Fruit fly (Drosophila melanogaster) Kc167 (cell line): Measurements from ENCODE around the gene dmrt11E.

Experiments
- Myc ChIP-seq: fragments of >200 bp; optimal IDR thresholded peaks from 2 replicates; lab custom pipeline; 2017; ENCODE audit warnings: missing external identifiers
- Sin3A ChIP-seq: fragments of >200 bp; optimal IDR thresholded peaks from 2 replicates; lab custom pipeline; 2018; ENCODE audit warnings: missing external identifiers
- h ChIP-seq: fragments of >200 bp; optimal IDR thresholded peaks from 3 replicates; lab custom pipeline; 2018; ENCODE audit warnings: missing external identifiers
- insv ChIP-seq: fragments of >200 bp; optimal IDR thresholded peaks from 3 replicates; lab custom pipeline; 2018; ENCODE audit warnings: missing external identifiers
- psq ChIP-seq: fragments of >200 bp; optimal IDR thresholded peaks from 2 replicates; lab custom pipeline; 2017; ENCODE audit warnings: missing external identifiers
- ttk ChIP-seq: sonication (Bioruptor generic); optimal IDR thresholded peaks from 2 replicates; lab custom pipeline; 2017; ENCODE audit warnings: missing external identifiers

dmrt11E gene

dm6 chrX:13403962-13404830, 36.2 kb downstream of the dmrt11E start, which contains the start of gene GstT4:
Gene GstT4 (plus strand): TSS chrX:13404749.
- TF ChIP-seq insv (lab: Kevin White, UChicago) (no peak), psq (lab: Kevin White, UChicago) (peak; percentile 73)

dm6 chrX:13406293-13406692, 38.3 kb downstream of the dmrt11E start:
- TF ChIP-seq ttk (lab: Kevin White, UChicago), result no peak
- no peak for TF ChIP-seq psq (lab: Kevin White, UChicago)
- no peak for TF ChIP-seq Sin3A (lab: Kevin White, UChicago)
- TF ChIP-seq insv (lab: Kevin White, UChicago), result no peak
- no peak for TF ChIP-seq h (lab: Kevin White, UChicago)
- TF ChIP-seq Myc (lab: Kevin White, UChicago), result no peak

- TF ChIP-seq Myc (lab: Kevin White, UChicago), result no peak
- TF ChIP-seq psq (lab: Kevin White, UChicago), result no peak
- TF ChIP-seq insv (lab: Kevin White, UChicago), result no peak
- no peak for TF ChIP-seq Sin3A (lab: Kevin White, UChicago)
- TF ChIP-seq h (lab: Kevin White, UChicago), result no peak
- TF ChIP-seq ttk (lab: Kevin White, UChicago), result no peak
Observed at dm6 chrX:13407673-13408072, 39.7 kb downstream of the dmrt11E start.

DNA sequence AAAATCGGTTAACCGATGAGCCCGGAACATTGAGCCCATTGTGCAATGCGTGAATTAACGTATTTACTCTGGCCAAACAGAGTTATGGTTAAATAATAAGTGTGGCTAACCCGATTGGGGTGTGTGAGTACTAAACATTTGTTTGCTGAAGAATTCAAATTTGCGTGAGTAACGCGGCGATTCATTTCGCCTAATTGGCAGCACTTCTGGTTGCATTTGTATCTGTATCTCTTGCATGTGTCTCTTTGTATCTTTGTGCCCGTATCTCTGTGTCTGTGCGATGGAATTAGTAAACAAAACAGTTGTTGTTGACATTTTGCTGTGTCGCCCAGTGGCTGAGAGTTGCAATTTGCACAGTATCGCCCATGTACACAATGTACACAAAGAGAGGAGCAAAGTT, 42.9 kb downstream of the dmrt11E start:
- TF ChIP-seq insv (lab: Kevin White, UChicago) (no peak), psq (lab: Kevin White, UChicago) (no peak), ttk (lab: Kevin White, UChicago) (no peak), Myc (lab: Kevin White, UChicago) (no peak), Sin3A (lab: Kevin White, UChicago) (no peak), h (lab: Kevin White, UChicago) (no peak)

dm6 chrX:13411376-13411973, 43.5 kb downstream of the dmrt11E start:
- TF ChIP-seq insv (lab: Kevin White, UChicago) (no peak), Myc (lab: Kevin White, UChicago) (no peak), Sin3A (lab: Kevin White, UChicago) (no peak)

DNA sequence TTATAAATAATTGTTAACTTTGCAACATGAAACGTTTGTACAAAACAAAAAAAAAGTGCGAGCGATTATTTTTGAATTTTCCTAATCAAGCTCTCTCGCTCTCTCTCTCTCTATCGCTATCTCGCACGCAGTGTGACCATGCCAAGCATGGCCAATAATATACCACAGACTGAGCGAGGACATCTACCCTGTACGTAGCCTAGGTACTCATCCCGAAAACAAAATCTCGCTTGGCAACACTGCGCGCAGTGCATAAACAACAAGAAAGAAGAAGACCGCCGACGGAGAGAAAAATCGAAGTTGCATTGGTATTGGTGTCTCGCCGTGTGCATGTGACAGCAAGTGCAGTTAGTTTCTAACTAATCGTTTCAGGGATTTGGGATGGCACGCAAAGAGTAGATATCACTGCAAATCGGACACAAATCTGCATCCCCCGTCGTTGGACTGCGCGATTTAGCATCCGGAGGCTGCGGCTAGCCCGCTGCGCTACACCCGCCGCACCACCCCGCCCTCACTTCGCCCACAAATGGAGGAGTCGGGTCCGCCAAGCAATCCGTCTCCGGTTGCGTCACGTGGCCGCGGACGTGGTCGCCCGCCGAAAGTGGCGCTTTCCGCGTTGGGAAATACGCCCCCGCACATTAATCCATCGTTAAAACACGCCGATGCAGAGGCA, 45.1 kb downstream of the dmrt11E start, which contains the start of the genes CG1998 and Set2:
TSS of gene CG1998 (minus strand) at position 134 of the 673 bp plus-strand sequence.
TSS of gene Set2 (plus strand) at position 302 of the 673 bp plus-strand sequence.
- TF ChIP-seq insv (lab: Kevin White, UChicago) (no peak), ttk (lab: Kevin White, UChicago) (no peak), h (lab: Kevin White, UChicago) (no peak), psq (lab: Kevin White, UChicago) (no peak), Sin3A (lab: Kevin White, UChicago) (no peak), Myc (lab: Kevin White, UChicago) (no peak)
